Worm (Caenorhabditis elegans) whole organism, L3 larva: ENCODE data around the gene K02E7.10.

ENCODE experiments used
- elt-2 ChIP-seq: sonication (generic microtip); optimal IDR thresholded peaks from 2 replicates; lab custom pipeline; 2016; ENCODE audit warnings: missing genetic modification reagents, mild to moderate bottlenecking, missing genetic modification characterization, missing compliant biosample characterization
- nhr-43 ChIP-seq: sonication (generic microtip); optimal IDR thresholded peaks from 2 replicates; lab custom pipeline; 2016; ENCODE audit warnings: mild to moderate bottlenecking, missing genetic modification characterization, missing compliant biosample characterization; ENCODE audit not compliant: poor library complexity, severe bottlenecking
- unc-62 ChIP-seq: fragments of 150-350 bp; sonication (generic microtip); optimal IDR thresholded peaks from 4 replicates; lab custom pipeline; 2014; ENCODE audit warnings: missing biosample characterization, missing genetic modification reagents, missing genetic modification characterization
- zag-1 ChIP-seq: fragments of 150-350 bp; optimal IDR thresholded peaks from 2 replicates; lab custom pipeline; 2014; ENCODE audit warnings: missing biosample characterization, missing genetic modification characterization

ce11 chrII:1075424-1075823 lies 8.6 kb upstream of the K02E7.10 start, which contains the start of gene K02E7.11:
- TF ChIP-seq elt-2, result no peak
- no peak for TF ChIP-seq nhr-43 (tag; lab: Kevin White, UChicago)
- no peak for TF ChIP-seq unc-62 (GFP tag; lab: Kevin White, UChicago)
- TF ChIP-seq zag-1 (tag; lab: Kevin White, UChicago), result no peak
